Worm (Caenorhabditis elegans) whole organism, L4/young adult: Measurements from ENCODE around the gene C01G6.9.
A peak's percentile ranks its signal among the peaks of the same experiment; 100 is the strongest.

ENCODE experiments used
- W03F9.2 ChIP-seq: fragments of 150-350 bp; optimal IDR thresholded peaks from 2 replicates; lab custom pipeline; 2014; ENCODE audit warnings: missing biosample characterization, missing genetic modification characterization
- him-1 ChIP-seq: sonication (generic microtip); optimal IDR thresholded peaks from 2 replicates; lab custom pipeline; 2016; ENCODE audit warnings: missing genotype, missing genetic modification reagents, missing genetic modification characterization, missing compliant biosample characterization

DNA sequence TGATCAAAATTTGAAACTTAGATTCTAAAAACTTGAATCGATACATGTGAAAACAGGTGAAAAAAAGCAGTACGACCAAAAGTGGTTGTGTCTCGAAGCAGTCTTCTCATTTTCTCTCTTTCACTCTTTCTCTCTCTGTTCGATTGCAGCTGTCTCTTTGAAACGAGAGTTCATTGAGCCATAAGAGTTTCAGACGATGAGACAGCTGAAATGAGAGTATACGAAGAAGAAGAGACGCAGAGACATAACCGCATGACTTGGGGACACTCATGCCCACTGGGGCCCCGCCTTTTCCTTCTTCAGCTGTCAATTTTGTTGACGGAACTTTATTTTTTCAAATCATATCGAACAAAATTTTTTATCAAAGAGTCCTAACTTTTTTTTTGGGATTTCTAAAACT is 21.6 kb downstream of the C01G6.9 start:
- peak; percentile 53 for TF ChIP-seq him-1
- TF ChIP-seq W03F9.2 (tag; lab: Kevin White, UChicago) = peak; percentile 85
